Fruit fly (Drosophila melanogaster): ENCODE results near the gene CG4995.

CG4995 gene

DNA sequence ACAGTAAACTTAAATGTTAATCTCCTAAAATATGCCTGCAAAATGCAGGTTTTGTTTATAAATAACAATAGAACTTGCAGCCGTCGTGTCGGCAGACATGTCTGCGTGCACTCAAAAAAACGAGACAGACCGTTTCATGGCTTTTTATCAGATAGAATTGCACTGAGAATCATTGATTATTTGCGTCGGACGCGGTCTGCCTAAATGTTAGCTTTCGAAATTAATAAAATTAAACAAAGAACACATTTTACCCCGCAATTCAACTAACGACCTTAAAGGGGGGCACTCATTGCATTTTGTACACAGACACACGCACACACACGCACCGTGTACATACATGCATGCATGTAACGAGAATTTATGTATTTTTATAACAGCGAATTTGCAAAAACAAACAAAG lies 45.4 kb upstream of the CG4995 start (continued):
- TF ChIP-seq CG12942 (GFP tag; optimal IDR thresholded peaks at IDR 0.05): no peak
- TF ChIP-seq ems (GFP tag; optimal IDR thresholded peaks at IDR 0.05): no peak
- peak; percentile 7 for TF ChIP-seq Dad (GFP tag; optimal IDR thresholded peaks at IDR 0.05)
- TF ChIP-seq gem (tag; optimal IDR thresholded peaks at IDR 0.05): no peak
- no peak for TF ChIP-seq Asciz (GFP tag; optimal IDR thresholded peaks at IDR 0.05)
- TF ChIP-seq CG9932 (GFP tag; IDR thresholded peaks at IDR 0.05): no peak
- no peak for TF ChIP-seq TFAM (GFP tag; optimal IDR thresholded peaks at IDR 0.05)
- peak; percentile 43; the same call in 1 of the 2 replicates for TF ChIP-seq sim (GFP tag; IDR thresholded peaks at IDR 0.05)
- TF ChIP-seq CG31388 (GFP tag; optimal IDR thresholded peaks at IDR 0.05): no peak
- TF ChIP-seq CG11093 (GFP tag; IDR thresholded peaks at IDR 0.05): 0 out of 3 replicates have a peak, but pooled peaks have one; percentile 43
- TF ChIP-seq CG17802 (tag; optimal IDR thresholded peaks at IDR 0.05): no peak
- TF ChIP-seq Pdp1 (GFP tag; optimal IDR thresholded peaks at IDR 0.05): peak in 1 of 2 experiments; percentile 47
- peak; percentile 23 for TF ChIP-seq Camta (GFP tag; optimal IDR thresholded peaks at IDR 0.05)
- TF ChIP-seq CG1792 (GFP tag; optimal IDR thresholded peaks at IDR 0.05): peak; percentile 15
- no peak for TF ChIP-seq ab (GFP tag; optimal IDR thresholded peaks at IDR 0.05)
- no peak for TF ChIP-seq BtbVII (GFP tag; optimal IDR thresholded peaks at IDR 0.05)
- TF ChIP-seq YL-1 (GFP tag; optimal IDR thresholded peaks at IDR 0.05): no peak
- TF ChIP-seq CG4404 (GFP tag; IDR thresholded peaks at IDR 0.05): no peak
- TF ChIP-seq Med (GFP tag): peak; percentile 86
- no peak for TF ChIP-seq Usf (GFP tag; optimal IDR thresholded peaks at IDR 0.05)
- no peak for TF ChIP-seq Doc2 (GFP tag; IDR thresholded peaks at IDR 0.05)
- TF ChIP-seq CG12769 (tag; optimal IDR thresholded peaks at IDR 0.05): no peak
- no peak for TF ChIP-seq Max (GFP tag; optimal IDR thresholded peaks at IDR 0.05)
- no peak for TF ChIP-seq B-H2 (GFP tag; optimal IDR thresholded peaks at IDR 0.05)
- TF ChIP-seq CG15073 (GFP tag; optimal IDR thresholded peaks at IDR 0.05): no peak
- TF ChIP-seq PHDP (tag; optimal IDR thresholded peaks at IDR 0.05): no peak
- no peak for TF ChIP-seq Lhr (GFP tag; optimal IDR thresholded peaks at IDR 0.05)
- TF ChIP-seq shn (GFP tag; optimal IDR thresholded peaks at IDR 0.05): peak; percentile 10
- TF ChIP-seq psq (GFP tag; optimal IDR thresholded peaks at IDR 0.05): no peak
- no peak for TF ChIP-seq ranshi (GFP tag; IDR thresholded peaks at IDR 0.05)
- TF ChIP-seq Spps (tag; optimal IDR thresholded peaks at IDR 0.05): no peak
- TF ChIP-seq ken (GFP tag; IDR thresholded peaks at IDR 0.05): 0 out of 3 replicates have a peak, but pooled peaks have one; percentile 46
- no peak for TF ChIP-seq Bdp1 (GFP tag; optimal IDR thresholded peaks at IDR 0.05)
- TF ChIP-seq CTCF (GFP tag; optimal IDR thresholded peaks at IDR 0.05): no peak
- TF ChIP-seq CG6765 (GFP tag; optimal IDR thresholded peaks at IDR 0.05): no peak
- TF ChIP-seq rib (GFP tag; IDR thresholded peaks at IDR 0.05): no peak
- no peak for TF ChIP-seq CG12155 (GFP tag; optimal IDR thresholded peaks at IDR 0.05)
- TF ChIP-seq bcd (GFP tag; optimal IDR thresholded peaks at IDR 0.05): no peak
- no peak for TF ChIP-seq CG8359 (GFP tag; optimal IDR thresholded peaks at IDR 0.05; ENCODE audit: borderline replicate concordance)
- no peak for TF ChIP-seq lov (optimal IDR thresholded peaks at IDR 0.05)
- TF ChIP-seq lov (GFP tag; IDR thresholded peaks at IDR 0.05): 0 out of 3 replicates have a peak, but pooled peaks have one; percentile 21
- no peak for TF ChIP-seq CG14860 (GFP tag; IDR thresholded peaks at IDR 0.05; ENCODE audit: partially characterized antibody)
- no peak for TF ChIP-seq CG15696 (tag; optimal IDR thresholded peaks at IDR 0.05)
- TF ChIP-seq odd (GFP tag; optimal IDR thresholded peaks at IDR 0.05): no peak
- no peak for TF ChIP-seq Oli (tag; optimal IDR thresholded peaks at IDR 0.05)
- peak in 1 of 2 experiments; percentile 81 for TF ChIP-seq eve (GFP tag; optimal IDR thresholded peaks at IDR 0.05)
- TF ChIP-seq crc (GFP tag; optimal IDR thresholded peaks at IDR 0.05): no peak
- no peak for TF ChIP-seq D19B (GFP tag; optimal IDR thresholded peaks at IDR 0.05)
- no peak for TF ChIP-seq CG2202 (tag; optimal IDR thresholded peaks at IDR 0.05)
- no peak for TF ChIP-seq mam (GFP tag; optimal IDR thresholded peaks at IDR 0.05)
- no peak for TF ChIP-seq fu2 (GFP tag; optimal IDR thresholded peaks at IDR 0.05)
- no peak for TF ChIP-seq mld (GFP tag; IDR thresholded peaks at IDR 0.05; ENCODE audit: partially characterized antibody)
- no peak for TF ChIP-seq maf-S (GFP tag; optimal IDR thresholded peaks at IDR 0.05)
